Worm (Caenorhabditis elegans): ENCODE measurements around the gene garr-1.

Gene garr-1

DNA sequence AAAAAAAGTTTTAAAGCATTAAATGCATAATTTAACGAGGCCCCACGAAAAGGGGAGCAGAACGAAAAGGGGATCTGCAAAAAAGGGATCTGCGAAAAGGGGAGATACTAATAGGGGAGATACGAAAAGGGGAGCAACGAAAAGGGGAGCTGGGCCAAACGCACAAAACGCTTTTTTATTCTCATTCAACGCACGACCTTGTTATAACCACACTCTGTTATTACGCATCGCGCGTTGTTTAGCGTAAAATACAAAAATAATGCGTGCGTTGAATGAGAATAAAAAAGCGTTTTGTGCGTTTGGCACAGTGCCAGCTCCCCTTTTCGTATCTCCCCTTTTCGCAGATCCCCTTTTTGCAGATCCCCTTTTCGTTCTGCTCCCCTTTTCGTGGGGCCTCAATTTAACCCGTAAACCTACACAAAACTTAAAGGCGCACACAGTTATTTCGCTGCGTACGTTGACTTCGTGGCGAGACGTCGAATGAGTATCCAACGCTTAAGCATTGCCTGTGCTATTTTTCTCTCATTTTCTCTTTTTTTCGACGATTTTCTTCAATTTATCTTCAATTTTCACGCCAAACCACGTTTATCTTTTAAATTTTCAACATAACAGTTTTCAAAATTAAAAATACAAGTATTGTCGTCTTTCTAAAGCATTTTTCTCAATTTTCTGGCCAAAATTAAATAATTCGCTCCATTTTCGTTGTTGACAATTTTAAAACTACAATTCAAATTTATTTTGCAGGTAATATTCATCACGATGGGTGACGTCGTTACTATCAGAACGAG is 40.6 kb upstream of the garr-1 start, which contains the start of gene rps-24:
Gene rps-24 (plus strand): TSS at position 738 of the 788 bp plus-strand sequence.
- TF ChIP-seq lsy-2 (tag; optimal IDR thresholded peaks at IDR 0.05) = peak; percentile 93 to 96
- TF ChIP-seq unc-98 (GFP tag; IDR thresholded peaks at IDR 0.05) = peak; percentile 96
- peak; percentile 85 for TF ChIP-seq dsc-1 (tag; optimal IDR thresholded peaks at IDR 0.05)
- peak; percentile 97 for TF ChIP-seq rnt-1 (tag; optimal IDR thresholded peaks at IDR 0.05)
- TF ChIP-seq hlh-4 (tag; optimal IDR thresholded peaks at IDR 0.05) = peak; percentile 61
- TF ChIP-seq mab-9 (GFP tag; IDR thresholded peaks at IDR 0.05) = peak; percentile 89
- TF ChIP-seq zip-4 (GFP tag; optimal IDR thresholded peaks at IDR 0.05) = peak; percentile 12
- TF ChIP-seq lin-15B (tag; optimal IDR thresholded peaks at IDR 0.05) = peak; percentile 82
- TF ChIP-seq xbp-1 (tag; optimal IDR thresholded peaks at IDR 0.05) = peak; percentile 90
- TF ChIP-seq grh-1 (GFP tag; IDR thresholded peaks at IDR 0.05) = peak; percentile 85
- peak; percentile 86 for TF ChIP-seq jun-1 (tag; optimal IDR thresholded peaks at IDR 0.05)
- TF ChIP-seq nhr-77 (tag; optimal IDR thresholded peaks at IDR 0.05) = peak; percentile 87
- TF ChIP-seq efl-1 (optimal IDR thresholded peaks at IDR 0.05) = peak; percentile 86 to 93
- peak; percentile 74 to 98 for TF ChIP-seq efl-1 (GFP tag; optimal IDR thresholded peaks at IDR 0.05 in 1 of 2)
- TF ChIP-seq nhr-237 (tag; optimal IDR thresholded peaks at IDR 0.05) = peak; percentile 73
- peak; percentile 78 for TF ChIP-seq fkh-10 (GFP tag; optimal IDR thresholded peaks at IDR 0.05)
- peak; percentile 93 for TF ChIP-seq swsn-7 (tag; optimal IDR thresholded peaks at IDR 0.05)
- peak; percentile 97 for TF ChIP-seq fkh-8 (tag; optimal IDR thresholded peaks at IDR 0.05)
- TF ChIP-seq ztf-11 (tag; optimal IDR thresholded peaks at IDR 0.05) = peak in 1 of 2 experiments; percentile 91
- TF ChIP-seq nhr-85 (tag) = peak; percentile 95
- TF ChIP-seq ceh-63 (GFP tag; optimal IDR thresholded peaks at IDR 0.05) = peak; percentile 1
- peak; percentile 96 for TF ChIP-seq nhr-19 (GFP tag; conservative IDR thresholded peaks at IDR 0.05)
- TF ChIP-seq unc-86 (tag; optimal IDR thresholded peaks at IDR 0.05) = peak; percentile 93
- peak; percentile 39 for TF ChIP-seq elt-2 (tag; optimal IDR thresholded peaks at IDR 0.05)
- peak; percentile 76 for TF ChIP-seq egl-13 (tag; optimal IDR thresholded peaks at IDR 0.05)
- TF ChIP-seq vab-15 (tag; optimal IDR thresholded peaks at IDR 0.05) = peak; percentile 83
- TF ChIP-seq aha-1 (tag; optimal IDR thresholded peaks at IDR 0.05) = peak; percentile 34
- peak; percentile 66 for TF ChIP-seq snpc-4 (tag; optimal IDR thresholded peaks at IDR 0.05)
- peak; percentile 76 for TF ChIP-seq fkh-4 (tag; optimal IDR thresholded peaks at IDR 0.05; ENCODE audit: borderline replicate concordance)
- peak; percentile 41 for TF ChIP-seq ama-1 (optimal IDR thresholded peaks at IDR 0.05)
- TF ChIP-seq sox-4 (tag; optimal IDR thresholded peaks at IDR 0.05) = peak; percentile 88
- TF ChIP-seq sup-37 (GFP tag; optimal IDR thresholded peaks at IDR 0.05) = peak; percentile 7
- TF ChIP-seq nhr-71 (tag; optimal IDR thresholded peaks at IDR 0.05) = peak; percentile 97
- peak; percentile 90 for TF ChIP-seq ceh-8 (GFP tag; optimal IDR thresholded peaks at IDR 0.05)
- TF ChIP-seq irx-1 (tag; optimal IDR thresholded peaks at IDR 0.05) = peak; percentile 80
- peak; percentile 22 for TF ChIP-seq hpl-2 (GFP tag; optimal IDR thresholded peaks at IDR 0.05)
- TF ChIP-seq mef-2 (tag; optimal IDR thresholded peaks at IDR 0.05) = peak; percentile 5
- peak; percentile 91 for TF ChIP-seq lin-14 (GFP tag; optimal IDR thresholded peaks at IDR 0.05)
- TF ChIP-seq mdl-1 (tag; optimal IDR thresholded peaks at IDR 0.05) = peak in 1 of 2 experiments; percentile 84
- peak; percentile 43 for TF ChIP-seq ceh-90 (tag; optimal IDR thresholded peaks at IDR 0.05)
- TF ChIP-seq skn-1 (tag; optimal IDR thresholded peaks at IDR 0.05) = peak; percentile 59
- TF ChIP-seq F16B12.6 (tag; optimal IDR thresholded peaks at IDR 0.05) = peak; percentile 63
- TF ChIP-seq lin-13 (GFP tag; optimal IDR thresholded peaks at IDR 0.05) = peak; percentile 87
- TF ChIP-seq ceh-82 (tag; optimal IDR thresholded peaks at IDR 0.05) = peak; percentile 83 to 94 (median 86)
- TF ChIP-seq dpl-1 (GFP tag; optimal IDR thresholded peaks at IDR 0.05) = peak; percentile 75 to 80 (median 80)
- TF ChIP-seq unc-130 (tag; optimal IDR thresholded peaks at IDR 0.05) = peak; percentile 85
- TF ChIP-seq snu-23 (GFP tag; optimal IDR thresholded peaks at IDR 0.05) = peak; percentile 96
- TF ChIP-seq pax-3 (tag; optimal IDR thresholded peaks at IDR 0.05) = peak; percentile 90
- TF ChIP-seq isw-1 (GFP tag; IDR thresholded peaks at IDR 0.05) = peak; percentile 99
- TF ChIP-seq egl-27 (tag; optimal IDR thresholded peaks at IDR 0.05) = peak in 1 of 2 experiments; percentile 32
- TF ChIP-seq lin-35 (GFP tag; optimal IDR thresholded peaks at IDR 0.05) = peak; percentile 81 to 90
